Fruit fly (Drosophila melanogaster): Measurements from ENCODE around the gene inc.

DNA sequence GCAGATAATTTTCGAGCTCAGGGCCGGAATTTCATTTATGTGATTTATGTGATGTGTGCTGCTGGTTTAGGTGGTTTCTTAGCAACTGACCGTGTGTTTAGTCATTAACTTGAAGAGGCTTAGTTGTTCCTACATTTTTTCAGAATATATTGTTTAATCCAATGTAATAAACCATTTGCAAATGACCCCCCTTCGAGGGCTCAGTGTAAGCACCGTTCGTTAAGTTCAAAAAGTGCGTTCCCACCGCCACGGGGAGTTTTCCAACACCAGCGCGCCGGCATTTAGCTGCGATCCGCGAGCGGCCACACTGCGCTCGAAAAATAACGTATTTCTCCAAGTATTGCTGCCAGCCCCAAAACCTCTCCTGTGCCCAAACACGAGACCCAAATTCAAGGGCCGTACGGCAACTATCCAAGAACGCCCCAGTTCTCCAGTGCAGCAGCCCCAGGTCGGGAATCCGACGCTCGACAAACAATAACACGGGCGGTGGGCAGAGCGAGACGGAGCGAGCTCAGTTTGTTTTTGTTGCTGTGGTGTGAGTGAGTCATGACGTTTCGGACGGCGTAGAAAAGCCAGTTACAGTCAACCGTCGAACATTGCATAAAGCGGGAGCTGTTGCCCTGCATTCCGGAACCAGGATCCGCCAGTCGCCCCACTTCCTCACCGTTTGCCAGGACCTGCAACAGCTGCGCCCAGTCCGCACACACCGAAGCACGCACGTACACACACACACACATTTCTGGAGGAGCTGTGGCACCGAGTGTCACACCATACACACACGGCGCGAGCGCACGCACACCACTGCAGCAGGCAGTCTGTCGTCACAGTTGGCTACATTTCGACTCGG is 4.8 kb upstream of the inc start, which contains the start of gene rush:
- TF ChIP-seq CG15336 (GFP tag; IDR thresholded peaks at IDR 0.05), result 0 out of 2 replicates have a peak, but pooled peaks have one; percentile 16
- TF ChIP-seq vri (GFP tag; optimal IDR thresholded peaks at IDR 0.05), result no peak
- TF ChIP-seq Lpt (GFP tag; optimal IDR thresholded peaks at IDR 0.05), result no peak
- no peak for TF ChIP-seq CG6854 (GFP tag; optimal IDR thresholded peaks at IDR 0.05)
- TF ChIP-seq CG10631 (GFP tag; optimal IDR thresholded peaks at IDR 0.05), result no peak
- no peak for TF ChIP-seq salr (GFP tag; optimal IDR thresholded peaks at IDR 0.05)

All from whole organism, prepupa.